Fruit fly (Drosophila melanogaster): ENCODE results near the gene CG14137.

DNA sequence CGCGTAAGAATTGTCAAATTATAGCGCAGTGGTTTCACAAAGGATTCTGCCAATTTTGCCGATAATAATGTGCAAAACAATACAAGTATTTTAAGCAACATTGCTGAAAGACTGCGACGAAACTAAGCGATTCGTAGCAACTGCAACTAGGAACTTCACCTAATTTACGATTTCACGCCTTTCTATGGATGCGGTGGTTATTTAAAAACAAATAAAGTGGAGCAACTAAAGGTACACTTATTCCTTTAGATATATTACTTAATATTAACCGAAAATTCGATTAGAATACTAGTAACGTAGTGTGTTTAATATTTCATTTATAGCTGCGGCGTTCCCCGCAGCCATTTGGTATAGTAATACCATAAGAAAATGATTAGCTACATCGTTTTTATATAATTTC, 46.1 kb upstream of the CG14137 start, which contains the start of gene CG6071:
- no peak for TF ChIP-seq Hr78 (GFP tag; optimal IDR thresholded peaks at IDR 0.05)
- no peak for TF ChIP-seq pan (optimal IDR thresholded peaks at IDR 0.05)
- no peak for TF ChIP-seq dmrt93B (GFP tag; optimal IDR thresholded peaks at IDR 0.05)
- TF ChIP-seq h (GFP tag; optimal IDR thresholded peaks at IDR 0.05) = no peak
- TF ChIP-seq tai (GFP tag; optimal IDR thresholded peaks at IDR 0.05) = no peak
